Worm (Caenorhabditis elegans) whole organism, midembryonic: ENCODE data around the gene C27D6.11.
"Not testable (repeated sequence)": the region's sequence is repeated elsewhere in the genome, so short reads cannot be mapped to it uniquely, and the experiment has no call there.

ENCODE experiments used
- T22C8.4 ChIP-seq: fragments of 200-800 bp; sonication (Bioruptor generic); IDR thresholded peaks from 2 replicates; pipeline ENCODE4 v1.3.6; 2022; ENCODE audit warnings: missing genetic modification characterization, missing compliant biosample characterization
- cog-1 ChIP-seq: sonication (generic microtip); optimal IDR thresholded peaks from 2 replicates; lab custom pipeline; 2016; ENCODE audit warnings: missing genetic modification characterization, missing compliant biosample characterization
- flt-1 ChIP-seq: fragments of 200-800 bp; sonication (Bioruptor generic); IDR thresholded peaks from 2 replicates; pipeline ENCODE4 v1.3.6; 2022; ENCODE audit warnings: missing genetic modification characterization, missing compliant biosample characterization
- klf-2 ChIP-seq: fragments of 200-800 bp; sonication (Bioruptor generic); conservative IDR thresholded peaks from 2 replicates; pipeline ENCODE4 v1.3.6; 2022; ENCODE audit warnings: missing genetic modification reagents, missing genetic modification characterization, missing compliant biosample characterization
- med-1 ChIP-seq: sonication (generic microtip); optimal IDR thresholded peaks from 2 replicates; lab custom pipeline; 2017; ENCODE audit warnings: missing genetic modification characterization, mild to moderate bottlenecking, missing compliant biosample characterization, antibody characterized with exemption, missing genetic modification reagents; ENCODE audit not compliant: insufficient read depth
- ref-1 ChIP-seq: fragments of 200-800 bp; sonication (Bioruptor generic); conservative IDR thresholded peaks from 2 replicates; pipeline ENCODE4 v1.3.6; 2022; ENCODE audit warnings: missing genetic modification reagents, missing genetic modification characterization, missing compliant biosample characterization
- tab-1 ChIP-seq: fragments of 200-800 bp; sonication (Bioruptor generic); IDR thresholded peaks from 2 replicates; pipeline ENCODE4 v1.3.6; 2022; ENCODE audit warnings: missing genetic modification characterization, missing compliant biosample characterization
- ztf-23 ChIP-seq: fragments of 200-800 bp; sonication (Bioruptor generic); IDR thresholded peaks from 2 replicates; pipeline ENCODE4 v1.3.6; 2022; ENCODE audit warnings: missing genetic modification reagents, missing genetic modification characterization, missing compliant biosample characterization
- ztf-29 ChIP-seq: fragments of 200-800 bp; sonication (Bioruptor generic); IDR thresholded peaks from 2 replicates; pipeline ENCODE4 v1.3.6; 2022; ENCODE audit warnings: missing genetic modification reagents, missing genetic modification characterization, missing compliant biosample characterization

C27D6.11 gene

DNA sequence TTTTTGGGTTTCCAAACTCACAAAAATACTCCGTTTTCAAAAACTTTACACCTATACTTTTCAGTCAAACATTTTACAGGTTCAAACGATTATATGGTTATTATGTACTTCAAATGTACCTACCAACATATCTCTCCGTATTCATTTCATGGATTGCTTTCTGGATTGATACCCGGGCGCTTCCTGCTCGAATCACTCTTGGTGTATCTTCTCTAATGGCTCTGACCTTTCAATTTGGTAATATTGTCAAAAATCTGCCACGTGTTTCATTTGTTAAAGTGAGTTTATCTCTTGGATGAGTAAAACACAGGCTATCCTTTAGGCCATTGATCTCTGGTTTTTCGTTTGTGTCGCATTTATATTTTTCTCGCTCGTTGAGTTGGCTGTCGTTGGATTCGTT lies 29.2 kb downstream of the C27D6.11 start:
- TF ChIP-seq med-1 (GFP tag; lab: Kevin White, UChicago) (no peak), T22C8.4 (GFP tag; lab: Robert Waterston, UW) (no peak), tab-1 (GFP tag; lab: Robert Waterston, UW) (no peak), klf-2 (no peak), ref-1 (GFP tag; lab: Robert Waterston, UW) (no peak), ztf-23 (GFP tag; lab: Robert Waterston, UW) (no peak)

DNA sequence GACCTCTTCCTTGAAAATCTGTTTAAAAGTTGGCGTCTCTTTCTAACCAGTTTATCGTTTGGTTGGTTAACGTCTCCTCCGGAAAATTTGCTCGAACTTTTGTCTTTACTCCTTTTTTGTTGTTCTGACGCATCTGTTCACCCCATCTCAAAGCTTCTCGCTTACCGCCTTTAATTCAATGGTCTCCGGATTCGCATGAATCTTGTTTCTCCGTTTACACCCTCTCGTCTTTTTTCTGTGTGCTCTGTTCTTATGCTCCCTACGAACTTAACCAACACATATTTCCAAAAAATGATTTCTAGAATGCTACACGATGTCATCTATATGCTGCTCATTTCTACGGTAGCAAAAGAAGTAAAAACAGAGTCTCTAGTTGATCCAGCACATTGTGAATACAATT lies 30.9 kb downstream of the C27D6.11 start, which contains the start of gene lgc-56:
Gene lgc-56 (plus strand): TSS at position 301 of the 400 bp plus-strand sequence.
- TF ChIP-seq ref-1 (GFP tag; lab: Robert Waterston, UW): no peak
- no peak for TF ChIP-seq flt-1 (GFP tag; lab: Robert Waterston, UW)
- no peak for TF ChIP-seq cog-1 (tag; lab: Kevin White, UChicago)
- TF ChIP-seq ztf-23 (GFP tag; lab: Robert Waterston, UW): no peak
- no peak for TF ChIP-seq klf-2
- no peak for TF ChIP-seq ztf-29 (GFP tag; lab: Robert Waterston, UW)
- TF ChIP-seq tab-1 (GFP tag; lab: Robert Waterston, UW): no peak
- no peak for TF ChIP-seq T22C8.4 (GFP tag; lab: Robert Waterston, UW)
- TF ChIP-seq med-1 (GFP tag; lab: Kevin White, UChicago): no peak

DNA sequence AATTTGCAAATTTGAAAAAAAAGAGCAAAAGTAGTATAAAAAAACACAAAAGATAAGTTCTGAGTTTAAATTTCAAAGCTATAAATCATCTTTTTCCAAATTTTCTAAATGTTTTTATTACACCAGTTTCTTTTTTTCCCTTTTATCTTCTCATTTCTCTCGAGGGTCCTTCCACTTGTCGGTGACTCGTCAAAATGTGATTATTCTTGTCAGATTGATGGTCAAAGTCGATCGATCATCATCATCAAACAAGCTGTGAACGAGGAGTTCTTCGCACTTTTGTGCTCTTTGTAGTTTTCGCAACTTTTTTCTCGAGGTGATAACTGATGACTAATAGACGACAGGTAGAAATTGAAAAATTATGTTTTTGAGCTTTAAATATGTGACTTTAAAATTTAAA lies 40.4 kb downstream of the C27D6.11 start:
- no peak for TF ChIP-seq ztf-29 (GFP tag; lab: Robert Waterston, UW)
- no peak for TF ChIP-seq T22C8.4 (GFP tag; lab: Robert Waterston, UW)
- TF ChIP-seq tab-1 (GFP tag; lab: Robert Waterston, UW): no peak
- TF ChIP-seq ref-1 (GFP tag; lab: Robert Waterston, UW): no peak
- no peak for TF ChIP-seq med-1 (GFP tag; lab: Kevin White, UChicago)
- TF ChIP-seq klf-2: no peak
- no peak for TF ChIP-seq flt-1 (GFP tag; lab: Robert Waterston, UW)
- TF ChIP-seq cog-1 (tag; lab: Kevin White, UChicago): no peak
- no peak for TF ChIP-seq ztf-23 (GFP tag; lab: Robert Waterston, UW)

DNA sequence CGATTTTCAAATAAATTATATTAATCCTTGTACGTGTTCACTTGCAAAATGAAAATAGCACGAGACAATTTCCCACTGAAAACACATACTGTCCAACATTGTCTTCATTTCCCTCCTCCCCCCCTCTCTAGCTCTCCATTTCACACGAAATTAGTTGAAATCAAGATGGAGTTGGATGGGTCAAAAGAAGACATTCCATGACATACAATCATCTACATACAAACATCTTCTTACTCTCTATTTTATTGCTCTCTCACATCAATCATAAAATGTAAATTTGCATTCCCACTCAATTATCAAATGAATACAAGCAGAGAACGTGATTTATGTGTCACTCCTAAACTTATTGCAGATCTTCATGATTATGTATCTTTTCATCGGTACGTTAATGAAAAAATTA lies 45.3 kb downstream of the C27D6.11 start, which contains the start of gene srsy-1:
Gene srsy-1 (plus strand): TSS at position 301 of the 400 bp plus-strand sequence.
- no peak for TF ChIP-seq tab-1 (GFP tag; lab: Robert Waterston, UW)
- no peak for TF ChIP-seq klf-2
- no peak for TF ChIP-seq ztf-29 (GFP tag; lab: Robert Waterston, UW)
- no peak for TF ChIP-seq cog-1 (tag; lab: Kevin White, UChicago)
- TF ChIP-seq ref-1 (GFP tag; lab: Robert Waterston, UW): no peak
- no peak for TF ChIP-seq med-1 (GFP tag; lab: Kevin White, UChicago)
- TF ChIP-seq T22C8.4 (GFP tag; lab: Robert Waterston, UW): no peak
- TF ChIP-seq ztf-23 (GFP tag; lab: Robert Waterston, UW): no peak
- TF ChIP-seq flt-1 (GFP tag; lab: Robert Waterston, UW): no peak

DNA sequence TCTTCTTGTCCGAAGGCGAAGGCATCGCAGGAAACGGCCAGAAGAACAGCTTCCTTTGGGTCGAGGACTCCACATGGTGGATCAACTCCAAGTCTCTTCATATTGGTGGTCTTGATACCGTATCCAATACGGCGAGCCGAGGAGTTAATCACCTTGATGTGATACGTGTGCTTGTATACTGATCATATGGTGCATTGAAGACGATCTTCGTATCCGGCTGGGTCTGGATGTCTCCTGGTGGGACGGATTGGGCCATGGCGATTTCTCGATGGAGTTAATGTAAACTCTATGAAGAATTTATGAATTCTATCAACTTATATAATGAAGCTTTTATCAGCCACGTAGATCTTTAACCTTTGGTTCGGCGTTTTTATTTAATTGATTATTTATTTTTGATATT lies 45.8 kb downstream of the C27D6.11 start, which contains the start of gene msp-74:
Gene msp-74 (minus strand): TSS at position 101 of the 400 bp plus-strand sequence.
- TF ChIP-seq ztf-23 (GFP tag; lab: Robert Waterston, UW); T22C8.4 (GFP tag; lab: Robert Waterston, UW); med-1 (GFP tag; lab: Kevin White, UChicago): not testable (repeated sequence)

DNA sequence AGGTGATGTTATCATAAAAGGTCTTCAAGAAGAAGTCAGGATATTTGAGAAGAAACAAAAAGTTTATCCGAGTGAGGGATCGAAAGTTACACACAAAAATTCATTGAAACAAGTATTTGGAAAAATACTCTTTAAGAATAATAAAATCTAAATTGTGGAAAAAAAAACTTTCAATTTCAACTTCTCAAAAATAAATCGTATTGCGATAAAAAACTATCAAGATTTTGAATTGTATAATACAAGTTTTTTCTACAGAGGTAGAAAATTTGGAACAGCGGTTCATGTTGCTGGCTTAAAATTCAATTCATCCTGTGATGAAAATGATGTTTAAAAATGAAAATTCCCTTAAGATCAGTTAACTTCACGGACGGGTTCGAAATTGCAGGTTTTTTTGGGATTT lies 48.9 kb downstream of the C27D6.11 start, which contains the start of gene F09C12.8:
Gene F09C12.8 (plus strand): TSS at position 301 of the 400 bp plus-strand sequence.
- TF ChIP-seq med-1 (GFP tag; lab: Kevin White, UChicago): no peak
- TF ChIP-seq ref-1 (GFP tag; lab: Robert Waterston, UW): no peak
- TF ChIP-seq klf-2: no peak
- TF ChIP-seq tab-1 (GFP tag; lab: Robert Waterston, UW): no peak
- TF ChIP-seq cog-1 (tag; lab: Kevin White, UChicago): no peak
- no peak for TF ChIP-seq T22C8.4 (GFP tag; lab: Robert Waterston, UW)
- no peak for TF ChIP-seq ztf-29 (GFP tag; lab: Robert Waterston, UW)
- TF ChIP-seq flt-1 (GFP tag; lab: Robert Waterston, UW): no peak
- no peak for TF ChIP-seq ztf-23 (GFP tag; lab: Robert Waterston, UW)
